Worm (Caenorhabditis elegans) whole organism, L1 larva: ENCODE measurements around the gene ugtp-1.
A peak's percentile ranks its signal among the peaks of the same experiment; 100 is the strongest.

Source experiments
- C34B4.2 ChIP-seq: sonication (generic microtip); optimal IDR thresholded peaks from 2 replicates; lab custom pipeline; 2017; ENCODE audit warnings: mild to moderate bottlenecking, missing genetic modification characterization, missing compliant biosample characterization
- F16B12.6 ChIP-seq: fragments of 150-350 bp; optimal IDR thresholded peaks from 2 replicates; lab custom pipeline; 2014; ENCODE audit warnings: missing biosample characterization, missing genetic modification characterization
- Y116A8C.19 ChIP-seq: sonication (generic microtip); optimal IDR thresholded peaks from 2 replicates; lab custom pipeline; 2016; ENCODE audit warnings: missing compliant biosample characterization, missing genetic modification characterization, borderline replicate concordance
- aly-2 ChIP-seq: fragments of 150-350 bp; optimal IDR thresholded peaks from 2 replicates; lab custom pipeline; 2014; ENCODE audit warnings: missing biosample characterization, missing genetic modification characterization
- ama-1 ChIP-seq: fragments of 150-350 bp; optimal IDR thresholded peaks from 2 replicates; lab custom pipeline; 2014
- blmp-1 ChIP-seq: fragments of 150-350 bp; optimal IDR thresholded peaks from 2 replicates; lab custom pipeline; 2014; ENCODE audit warnings: missing biosample characterization, missing genetic modification characterization
- ceh-82 ChIP-seq, 3 experiments: fragments of 150-350 bp in 1 of 3; sonication (generic microtip) in 2 of 3; optimal IDR thresholded peaks; 2 replicates each; lab custom pipeline; 2014 to 2017; ENCODE audit warnings: missing biosample characterization in 3 of 3, missing genetic modification characterization in 3 of 3
- ceh-90 ChIP-seq: sonication (generic microtip); optimal IDR thresholded peaks from 2 replicates; lab custom pipeline; 2016; ENCODE audit warnings: missing genetic modification characterization, missing compliant biosample characterization
- dpl-1 ChIP-seq, 3 experiments: fragments of 150-350 bp in 2 of 3; sonication (generic microtip) in 1 of 3; optimal IDR thresholded peaks; 2 replicates each; lab custom pipeline; 2014 to 2017; ENCODE audit warnings: missing biosample characterization in 3 of 3, missing genetic modification characterization in 3 of 3, missing genetic modification reagents in 3 of 3
- efl-1 ChIP-seq, 4 experiments: fragments of 150-350 bp; optimal IDR thresholded peaks in 3 of 4; peaks in 1 of 4; 1 replicate in 1 of 4; 2 replicates in 3 of 4; lab custom pipeline; 2014; ENCODE audit warnings: missing biosample characterization in 2 of 4, missing genetic modification characterization in 2 of 4, missing genetic modification reagents in 2 of 4
- egl-13 ChIP-seq: sonication (generic microtip); optimal IDR thresholded peaks from 2 replicates; lab custom pipeline; 2016; ENCODE audit warnings: missing genotype, missing genetic modification reagents, missing genetic modification characterization, missing compliant biosample characterization
- egl-27 ChIP-seq, 2 experiments: fragments of 150-350 bp in 1 of 2; sonication (generic microtip); optimal IDR thresholded peaks; 3 replicates each; lab custom pipeline; 2017 to 2018; ENCODE audit warnings: missing biosample characterization in 2 of 2, missing genetic modification characterization in 2 of 2, missing genetic modification reagents in 2 of 2
- elt-2 ChIP-seq: sonication (generic microtip); optimal IDR thresholded peaks from 2 replicates; lab custom pipeline; 2016; ENCODE audit warnings: missing genetic modification characterization, mild to moderate bottlenecking, inconsistent platforms, missing compliant biosample characterization, missing genetic modification reagents
- elt-3 ChIP-seq, 6 experiments: fragments of 150-350 bp in 1 of 6; sonication (generic microtip); optimal IDR thresholded peaks; 2 replicates each; lab custom pipeline; 2017 to 2018; ENCODE audit warnings: missing biosample characterization in 6 of 6, missing genetic modification characterization in 6 of 6, inconsistent platforms in 1 of 6
- fos-1 ChIP-seq: fragments of 150-350 bp; optimal IDR thresholded peaks from 2 replicates; lab custom pipeline; 2014; ENCODE audit warnings: missing biosample characterization, missing genetic modification characterization
- grh-1 ChIP-seq: fragments of 200-800 bp; sonication (Bioruptor generic); IDR thresholded peaks from 2 replicates; pipeline ENCODE4 v1.3.6; 2022; ENCODE audit warnings: missing genetic modification reagents, missing genetic modification characterization, missing compliant biosample characterization
- hlh-17 ChIP-seq: fragments of 200-800 bp; sonication (Bioruptor generic); optimal IDR thresholded peaks from 2 replicates; lab custom pipeline; 2018; ENCODE audit warnings: missing genetic modification characterization, mild to moderate bottlenecking, missing compliant biosample characterization, moderate library complexity, borderline replicate concordance
- hpl-2 ChIP-seq: fragments of 150-350 bp; optimal IDR thresholded peaks from 2 replicates; lab custom pipeline; 2014; ENCODE audit warnings: missing biosample characterization, missing genetic modification reagents, missing genetic modification characterization
- irx-1 ChIP-seq: sonication (generic microtip); optimal IDR thresholded peaks from 2 replicates; lab custom pipeline; 2016; ENCODE audit warnings: missing genetic modification characterization, missing compliant biosample characterization
- jun-1 ChIP-seq: fragments of 150-350 bp; optimal IDR thresholded peaks from 2 replicates; lab custom pipeline; 2014; ENCODE audit warnings: missing biosample characterization, missing genetic modification reagents, missing genetic modification characterization
- lin-13 ChIP-seq: fragments of 150-350 bp; optimal IDR thresholded peaks from 2 replicates; lab custom pipeline; 2014; ENCODE audit warnings: missing biosample characterization, missing genetic modification reagents, missing genetic modification characterization
- lin-14 ChIP-seq: fragments of 200-800 bp; sonication (Bioruptor generic); optimal IDR thresholded peaks from 2 replicates; lab custom pipeline; 2018; ENCODE audit warnings: mild to moderate bottlenecking, missing genetic modification characterization, moderate library complexity, missing compliant biosample characterization
- lin-35 ChIP-seq, 2 experiments: fragments of 150-350 bp; optimal IDR thresholded peaks; 2 replicates each; lab custom pipeline; 2014; ENCODE audit warnings: missing biosample characterization in 2 of 2, missing genetic modification characterization in 2 of 2, missing genetic modification reagents in 2 of 2
- mab-9 ChIP-seq: fragments of 200-800 bp; sonication (Bioruptor generic); IDR thresholded peaks from 2 replicates; pipeline ENCODE4 v1.3.6; 2022; ENCODE audit warnings: missing genetic modification reagents, missing genetic modification characterization, missing compliant biosample characterization
- mdl-1 ChIP-seq, 2 experiments: fragments of 150-350 bp; optimal IDR thresholded peaks; 2 replicates each; lab custom pipeline; 2014 to 2017; ENCODE audit warnings: missing biosample characterization in 2 of 2, missing genetic modification characterization in 2 of 2, inconsistent platforms in 1 of 2
- mef-2 ChIP-seq: fragments of 150-350 bp; optimal IDR thresholded peaks from 2 replicates; lab custom pipeline; 2014; ENCODE audit warnings: missing biosample characterization, missing genetic modification characterization
- mep-1 ChIP-seq: fragments of 150-350 bp; optimal IDR thresholded peaks from 2 replicates; lab custom pipeline; 2014; ENCODE audit warnings: missing biosample characterization, missing genetic modification characterization
- nhr-12 ChIP-seq: sonication (generic microtip); optimal IDR thresholded peaks from 2 replicates; lab custom pipeline; 2017; ENCODE audit warnings: missing biosample characterization, missing genetic modification characterization
- nhr-19 ChIP-seq: fragments of 200-800 bp; sonication (Bioruptor generic); conservative IDR thresholded peaks from 2 replicates; pipeline ENCODE4 v1.3.6; 2022; ENCODE audit warnings: missing genetic modification characterization, missing compliant biosample characterization
- nhr-20 ChIP-seq: sonication (generic microtip); optimal IDR thresholded peaks from 2 replicates; lab custom pipeline; 2016; ENCODE audit warnings: mild to moderate bottlenecking, missing genetic modification characterization, missing compliant biosample characterization
- nhr-237 ChIP-seq: fragments of 150-350 bp; optimal IDR thresholded peaks from 2 replicates; lab custom pipeline; 2014; ENCODE audit warnings: missing biosample characterization, missing genetic modification characterization
- nhr-47 ChIP-seq: sonication (generic microtip); optimal IDR thresholded peaks from 2 replicates; lab custom pipeline; 2016; ENCODE audit warnings: mild to moderate bottlenecking, missing genetic modification characterization, moderate library complexity, missing compliant biosample characterization
- nhr-71 ChIP-seq: sonication (generic microtip); optimal IDR thresholded peaks from 2 replicates; lab custom pipeline; 2016; ENCODE audit warnings: mild to moderate bottlenecking, missing genetic modification characterization, moderate library complexity, missing compliant biosample characterization
- nhr-84 ChIP-seq: sonication (generic microtip); optimal IDR thresholded peaks from 2 replicates; lab custom pipeline; 2017; ENCODE audit warnings: missing biosample characterization, missing genetic modification characterization
- pag-3 ChIP-seq: sonication (generic microtip); optimal IDR thresholded peaks from 2 replicates; lab custom pipeline; 2017; ENCODE audit warnings: missing genetic modification characterization, mild to moderate bottlenecking, missing compliant biosample characterization, antibody characterized with exemption, borderline replicate concordance; ENCODE audit not compliant: insufficient read depth
- pqm-1 ChIP-seq: sonication (generic microtip); optimal IDR thresholded peaks from 3 replicates; lab custom pipeline; 2017; ENCODE audit warnings: missing biosample characterization, missing genetic modification characterization
- sox-4 ChIP-seq: sonication (generic microtip); optimal IDR thresholded peaks from 2 replicates; lab custom pipeline; 2016; ENCODE audit warnings: missing genetic modification characterization, missing compliant biosample characterization
- tbx-2 ChIP-seq: sonication (generic microtip); optimal IDR thresholded peaks from 2 replicates; lab custom pipeline; 2016; ENCODE audit warnings: missing genetic modification characterization, missing compliant biosample characterization
- unc-30 ChIP-seq: sonication (generic microtip); optimal IDR thresholded peaks from 2 replicates; lab custom pipeline; 2017; ENCODE audit warnings: missing biosample characterization, missing genetic modification characterization
- unc-62 ChIP-seq: fragments of 150-350 bp; optimal IDR thresholded peaks from 2 replicates; lab custom pipeline; 2014; ENCODE audit warnings: missing biosample characterization, missing genetic modification reagents, missing genetic modification characterization
- unc-86 ChIP-seq: sonication (generic microtip); optimal IDR thresholded peaks from 2 replicates; lab custom pipeline; 2016; ENCODE audit warnings: missing genetic modification characterization, missing compliant biosample characterization
- unc-98 ChIP-seq: fragments of 200-800 bp; sonication (Bioruptor generic); IDR thresholded peaks from 2 replicates; pipeline ENCODE4 v1.3.6; 2022; ENCODE audit warnings: missing genetic modification characterization, missing compliant biosample characterization
- ztf-4 ChIP-seq: fragments of 150-350 bp; optimal IDR thresholded peaks from 2 replicates; lab custom pipeline; 2014; ENCODE audit warnings: missing biosample characterization, missing genetic modification characterization

Gene ugtp-1

ce11 chrIII:8739126-8739525, 11.4 kb downstream of the ugtp-1 start (continued):
- TF ChIP-seq unc-86 (tag; lab: Kevin White, UChicago) (no peak), mef-2 (tag; lab: Kevin White, UChicago) (no peak), mep-1 (peak; percentile 5), pag-3 (tag; lab: Kevin White, UChicago) (no peak), elt-2 (tag; lab: Kevin White, UChicago) (peak; percentile 82), mab-9 (GFP tag; lab: Robert Waterston, UW) (no peak), elt-3 (tag; optimal IDR thresholded peaks at IDR 0.05; lab: Kevin White, UChicago) (peak in 5 of 6 experiments; percentile 24 to 98 (median 76)), tbx-2 (tag; lab: Kevin White, UChicago) (peak; percentile 31), ztf-4 (tag; lab: Kevin White, UChicago) (no peak), nhr-71 (tag; lab: Kevin White, UChicago) (peak; percentile 64), nhr-19 (GFP tag; lab: Robert Waterston, UW) (peak; percentile 30; the same call in 1 of the 2 replicates), nhr-47 (tag; lab: Kevin White, UChicago) (peak; percentile 10), lin-14 (GFP tag; lab: Kevin White, UChicago) (peak; percentile 86), Y116A8C.19 (tag; lab: Kevin White, UChicago) (no peak), mdl-1 (tag; optimal IDR thresholded peaks at IDR 0.05; lab: Kevin White, UChicago) (peak in 1 of 2 experiments; percentile 84), lin-35 (GFP tag; optimal IDR thresholded peaks at IDR 0.05; lab: Kevin White, UChicago) (peak in 1 of 2 experiments; percentile 77), C34B4.2 (tag; lab: Kevin White, UChicago) (no peak), nhr-20 (tag; lab: Kevin White, UChicago) (peak; percentile 72)

DNA sequence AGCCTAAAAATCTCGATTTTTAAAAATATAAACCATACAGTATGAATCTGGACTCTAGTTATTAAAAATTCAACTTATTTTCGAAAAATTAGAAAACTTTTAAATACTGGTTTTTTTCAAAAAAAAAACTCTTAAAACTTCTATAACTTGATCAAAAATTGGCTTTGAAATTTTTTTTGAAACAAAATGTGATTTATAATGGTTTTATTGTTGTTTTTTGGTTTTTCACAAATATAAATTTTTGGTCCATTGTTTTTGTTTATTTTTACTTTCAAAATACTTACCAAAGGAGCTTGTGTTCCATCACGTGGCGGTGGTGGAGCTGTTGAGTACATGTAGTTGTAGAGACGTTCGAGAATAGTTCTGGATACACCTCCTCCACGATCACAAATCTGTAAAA, 12.2 kb downstream of the ugtp-1 start:
- TF ChIP-seq efl-1 (optimal IDR thresholded peaks at IDR 0.05; lab: Kevin White, UChicago): no peak
- peak in 1 of 2 experiments; percentile 91 for TF ChIP-seq efl-1 (GFP tag; optimal IDR thresholded peaks at IDR 0.05 in 1 of 2; lab: Kevin White, UChicago)
- no peak for TF ChIP-seq nhr-47 (tag; lab: Kevin White, UChicago)

DNA sequence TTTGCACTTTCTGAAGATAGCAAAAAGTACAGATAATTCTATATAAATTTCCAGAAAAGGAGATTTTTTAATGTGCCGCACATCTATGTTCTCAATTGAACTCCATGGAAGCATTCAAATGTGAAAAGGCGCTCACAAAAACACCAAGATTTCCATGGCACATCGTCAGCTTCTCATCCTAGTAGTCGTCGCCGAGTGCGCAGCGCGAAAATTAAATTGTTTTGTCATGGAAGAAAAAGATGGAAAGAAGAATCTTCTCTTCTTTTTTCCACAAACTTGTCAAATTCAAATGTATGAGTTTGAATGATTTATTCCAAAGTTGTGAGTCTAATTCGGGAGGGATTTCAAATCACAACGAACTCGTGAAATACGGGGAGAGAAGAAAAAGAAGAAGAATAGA, 13.1 kb downstream of the ugtp-1 start:
- TF ChIP-seq grh-1 (GFP tag; lab: Robert Waterston, UW) (no peak), lin-14 (GFP tag; lab: Kevin White, UChicago) (peak; percentile 33), ama-1 (lab: Kevin White, UChicago) (no peak), nhr-47 (tag; lab: Kevin White, UChicago) (no peak), lin-35 (GFP tag; optimal IDR thresholded peaks at IDR 0.05; lab: Kevin White, UChicago) (no peak), efl-1 (optimal IDR thresholded peaks at IDR 0.05; lab: Kevin White, UChicago) (no peak), efl-1 (GFP tag; optimal IDR thresholded peaks at IDR 0.05 in 1 of 2; lab: Kevin White, UChicago) (peak in 1 of 2 experiments; percentile 46)

DNA sequence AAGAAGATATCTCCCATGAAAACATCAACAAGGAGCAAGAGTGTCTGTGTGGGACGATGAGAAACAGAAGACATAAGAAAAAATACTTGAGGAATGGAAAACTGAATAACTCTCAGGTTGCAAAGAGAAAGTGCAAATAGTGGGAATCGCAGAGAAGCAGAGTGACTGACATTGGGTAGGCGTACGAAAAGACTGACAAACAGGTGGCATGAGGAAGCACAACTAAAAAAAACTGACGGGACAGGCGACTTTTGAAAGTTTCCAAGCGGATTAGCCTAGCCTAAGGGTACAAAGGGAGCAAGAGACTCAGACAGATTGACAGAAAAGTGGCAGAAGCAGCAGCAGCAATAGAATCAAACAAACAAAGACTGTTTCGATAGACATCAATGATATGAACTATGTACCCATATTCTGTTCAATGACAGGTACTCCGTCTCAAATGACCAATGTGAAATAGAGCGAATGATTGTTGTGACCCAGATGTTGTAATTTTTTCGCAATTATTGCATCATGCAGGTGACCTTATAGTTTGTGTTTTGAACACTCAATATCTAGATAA, 16.1 kb downstream of the ugtp-1 start:
- TF ChIP-seq C34B4.2 (tag; lab: Kevin White, UChicago) (no peak), unc-62 (GFP tag; lab: Kevin White, UChicago) (no peak), ceh-90 (no peak), hpl-2 (GFP tag; lab: Kevin White, UChicago) (no peak), egl-13 (tag; lab: Kevin White, UChicago) (no peak), nhr-237 (tag; lab: Kevin White, UChicago) (no peak), dpl-1 (GFP tag; optimal IDR thresholded peaks at IDR 0.05; lab: Kevin White, UChicago) (no peak), nhr-19 (GFP tag; lab: Robert Waterston, UW) (peak; percentile 21; the same call in 1 of the 2 replicates), pag-3 (tag; lab: Kevin White, UChicago) (no peak), blmp-1 (no peak), nhr-12 (tag; lab: Kevin White, UChicago) (no peak), tbx-2 (tag; lab: Kevin White, UChicago) (peak; percentile 48), unc-98 (no peak), irx-1 (no peak), fos-1 (tag; lab: Kevin White, UChicago) (no peak), nhr-47 (tag; lab: Kevin White, UChicago) (peak; percentile 43), ceh-82 (tag; optimal IDR thresholded peaks at IDR 0.05; lab: Kevin White, UChicago) (peak in 2 of 3 experiments; percentile 15 to 33), elt-3 (tag; optimal IDR thresholded peaks at IDR 0.05; lab: Kevin White, UChicago) (peak in 1 of 6 experiments; percentile 3), sox-4 (tag; lab: Kevin White, UChicago) (no peak), egl-27 (tag; optimal IDR thresholded peaks at IDR 0.05; lab: Kevin White, UChicago) (no peak), aly-2 (tag; lab: Kevin White, UChicago) (no peak), unc-30 (tag; lab: Kevin White, UChicago) (no peak), nhr-84 (tag; lab: Kevin White, UChicago) (no peak), F16B12.6 (tag; lab: Kevin White, UChicago) (no peak), hlh-17 (GFP tag; lab: Kevin White, UChicago) (no peak), jun-1 (no peak), lin-13 (GFP tag; lab: Kevin White, UChicago) (no peak), pqm-1 (tag; lab: Kevin White, UChicago) (no peak)
